Worm (Caenorhabditis elegans) whole organism, L4 larva: ENCODE results near the gene clc-25.
"Not testable (repeated sequence)": the region's sequence is repeated elsewhere in the genome, so short reads cannot be mapped to it uniquely, and the experiment has no call there.

ENCODE experiments used
- F44E2.7 ChIP-seq: fragments of 200-800 bp; sonication (Bioruptor generic); IDR thresholded peaks from 2 replicates; pipeline ENCODE4 v2.1.2; 2022; ENCODE audit warnings: missing genetic modification characterization, missing compliant biosample characterization
- ama-1 ChIP-seq: fragments of 150-350 bp; optimal IDR thresholded peaks from 2 replicates; lab custom pipeline; 2014; ENCODE audit warnings: inconsistent platforms, mixed read lengths
- cey-2 ChIP-seq: sonication (generic microtip); optimal IDR thresholded peaks from 3 replicates; lab custom pipeline; 2017; ENCODE audit warnings: missing genetic modification characterization, mild to moderate bottlenecking, missing compliant biosample characterization, antibody characterized with exemption, borderline replicate concordance; ENCODE audit not compliant: insufficient read depth
- lin-39 ChIP-seq: fragments of 150-350 bp; optimal IDR thresholded peaks from 2 replicates; lab custom pipeline; 2014; ENCODE audit warnings: missing biosample characterization, missing genetic modification reagents, missing genetic modification characterization
- mxl-2 ChIP-seq: fragments of 200-800 bp; sonication (Bioruptor generic); conservative IDR thresholded peaks from 2 replicates; pipeline ENCODE4 v1.3.6; 2022; ENCODE audit warnings: missing genetic modification reagents, missing genetic modification characterization, missing compliant biosample characterization
- nhr-28 ChIP-seq: fragments of 150-350 bp; optimal IDR thresholded peaks from 2 replicates; lab custom pipeline; 2014; ENCODE audit warnings: missing biosample characterization, missing genetic modification characterization
- nhr-6 ChIP-seq: fragments of 150-350 bp; optimal IDR thresholded peaks from 2 replicates; lab custom pipeline; 2014; ENCODE audit warnings: missing biosample characterization, missing genetic modification characterization
- unc-62 ChIP-seq, 3 experiments: fragments of 150-350 bp in 1 of 3; sonication (generic microtip); optimal IDR thresholded peaks in 2 of 3; peaks in 1 of 3; 1 replicate in 1 of 3; 2 replicates in 2 of 3; lab custom pipeline; 2014 to 2017; ENCODE audit warnings: missing biosample characterization in 3 of 3, missing genetic modification characterization in 3 of 3, missing genetic modification reagents in 3 of 3, missing genotype in 1 of 3

DNA sequence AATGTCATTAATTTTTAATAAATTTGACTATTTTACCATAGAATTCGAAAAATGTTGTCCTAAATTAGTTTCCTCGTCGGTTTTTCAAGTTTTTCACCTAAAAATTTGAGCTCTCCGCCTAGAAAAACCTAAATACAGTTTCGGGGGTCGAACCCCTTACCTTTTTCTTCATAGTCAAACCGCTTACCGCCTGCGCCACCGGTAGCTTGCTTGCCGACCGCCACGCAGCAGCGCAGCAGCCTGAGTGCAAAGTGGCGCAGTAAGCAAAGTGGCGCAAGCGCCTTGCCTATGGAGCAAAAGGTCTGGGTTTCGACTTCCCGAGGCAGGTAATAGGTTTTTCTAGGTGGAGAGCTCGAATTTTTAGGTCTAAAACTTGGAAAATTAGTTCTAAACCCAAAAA lies 20.0 kb downstream of the clc-25 start:
- TF ChIP-seq unc-62 (GFP tag; optimal IDR thresholded peaks at IDR 0.05 in 1 of 2; lab: Kevin White, UChicago); unc-62 (tag; optimal IDR thresholded peaks at IDR 0.05; lab: Kevin White, UChicago); nhr-6; lin-39 (tag; lab: Kevin White, UChicago); ama-1 (lab: Kevin White, UChicago); nhr-28 (tag; lab: Kevin White, UChicago); cey-2 (tag; lab: Kevin White, UChicago); mxl-2 (GFP tag; lab: Robert Waterston, UW); F44E2.7 (GFP tag; lab: Robert Waterston, UW): not testable (repeated sequence)
